Fruit fly (Drosophila melanogaster) whole organism, embryonic: ENCODE results near the gene ana1.

Source experiments
- CG10274 ChIP-seq: fragments of 200-800 bp; sonication (Bioruptor generic); optimal IDR thresholded peaks from 3 replicates; lab custom pipeline; 2017; ENCODE audit warnings: missing biosample characterization, mild to moderate bottlenecking, missing genetic modification characterization
- CG10543 ChIP-seq: fragments of 200-800 bp; sonication (Bioruptor generic); optimal IDR thresholded peaks from 3 replicates; lab custom pipeline; 2017; ENCODE audit warnings: missing biosample characterization, mild to moderate bottlenecking, missing genetic modification characterization, moderate library complexity
- CG10654 ChIP-seq: fragments of 200-800 bp; sonication (Bioruptor generic); optimal IDR thresholded peaks from 2 replicates; lab custom pipeline; 2016; ENCODE audit warnings: missing biosample characterization, missing genetic modification characterization
- CG12071 ChIP-seq: fragments of 200-800 bp; sonication (Bioruptor generic); optimal IDR thresholded peaks from 3 replicates; lab custom pipeline; 2018; ENCODE audit warnings: missing biosample characterization, mild to moderate bottlenecking, missing genetic modification characterization
- CG13424 ChIP-seq: fragments of 200-800 bp; sonication (Bioruptor generic); optimal IDR thresholded peaks from 2 replicates; lab custom pipeline; 2019; ENCODE audit warnings: missing biosample characterization, mild to moderate bottlenecking, missing genetic modification characterization, moderate library complexity
- CG13624 ChIP-seq: fragments of 200-800 bp; sonication (Bioruptor generic); optimal IDR thresholded peaks from 2 replicates; lab custom pipeline; 2016; ENCODE audit warnings: missing biosample characterization, missing genetic modification characterization
- CG14050 ChIP-seq: fragments of 200-800 bp; sonication (Bioruptor generic); IDR thresholded peaks from 3 replicates; pipeline ENCODE4 v1.3.6; 2022; ENCODE audit warnings: missing biosample characterization, missing genetic modification characterization
- CG14441 ChIP-seq: fragments of 200-800 bp; sonication (Bioruptor generic); IDR thresholded peaks from 2 replicates; pipeline ENCODE4 v1.3.6; 2022; ENCODE audit warnings: missing biosample characterization, missing genetic modification characterization
- CG1602 ChIP-seq: fragments of 200-800 bp; sonication (Bioruptor generic); optimal IDR thresholded peaks from 3 replicates; lab custom pipeline; 2016; ENCODE audit warnings: missing biosample characterization, missing genetic modification characterization
- CG17361 ChIP-seq: fragments of 200-800 bp; sonication (Bioruptor generic); IDR thresholded peaks from 3 replicates; pipeline ENCODE4 v1.3.6; 2022; ENCODE audit warnings: missing biosample characterization, missing genetic modification characterization
- CG17568 ChIP-seq: fragments of 200-800 bp; sonication (Bioruptor generic); optimal IDR thresholded peaks from 2 replicates; lab custom pipeline; 2018; ENCODE audit warnings: missing biosample characterization, mild to moderate bottlenecking, missing genetic modification characterization, moderate library complexity
- CG18599 ChIP-seq: fragments of 200-800 bp; sonication (Bioruptor generic); optimal IDR thresholded peaks from 3 replicates; lab custom pipeline; 2017; ENCODE audit warnings: missing biosample characterization, missing genetic modification characterization, mild to moderate bottlenecking, moderate library complexity, missing genetic modification reagents
- CG18619 ChIP-seq: fragments of 200-800 bp; sonication (Bioruptor generic); optimal IDR thresholded peaks from 3 replicates; lab custom pipeline; 2017; ENCODE audit warnings: missing biosample characterization, mild to moderate bottlenecking, missing genetic modification characterization
- CG2678 ChIP-seq: fragments of 200-800 bp; sonication (Bioruptor generic); optimal IDR thresholded peaks from 3 replicates; lab custom pipeline; 2019; ENCODE audit warnings: missing biosample characterization, mild to moderate bottlenecking, missing genetic modification characterization, moderate library complexity
- CG3726 ChIP-seq: fragments of 200-800 bp; sonication (Bioruptor generic); IDR thresholded peaks from 3 replicates; pipeline ENCODE4, ENCODE4 v1.3.6; 2022; ENCODE audit warnings: missing biosample characterization, missing genetic modification characterization
- CG7987 ChIP-seq: fragments of 200-800 bp; sonication (Bioruptor generic); optimal IDR thresholded peaks from 2 replicates; lab custom pipeline; 2018; ENCODE audit warnings: missing biosample characterization, mild to moderate bottlenecking, missing genetic modification characterization, moderate library complexity
- CG8281 ChIP-seq: fragments of 200-800 bp; sonication (Bioruptor generic); optimal IDR thresholded peaks from 2 replicates; lab custom pipeline; 2018; ENCODE audit warnings: missing biosample characterization, mild to moderate bottlenecking, missing genetic modification characterization, moderate library complexity
- CG8290 ChIP-seq, 3 experiments: fragments of 200-800 bp; sonication (Bioruptor generic); optimal IDR thresholded peaks; 2 replicates each; lab custom pipeline; 2016 to 2019; ENCODE audit warnings: missing biosample characterization in 3 of 3, missing genetic modification characterization in 3 of 3, mild to moderate bottlenecking in 2 of 3, moderate library complexity in 1 of 3
- D19B ChIP-seq: fragments of 200-800 bp; sonication (Bioruptor generic); optimal IDR thresholded peaks from 2 replicates; lab custom pipeline; 2017; ENCODE audit warnings: missing biosample characterization, mild to moderate bottlenecking, missing genetic modification characterization
- Dad ChIP-seq: fragments of 200-800 bp; sonication (Bioruptor generic); optimal IDR thresholded peaks from 3 replicates; lab custom pipeline; 2016; ENCODE audit warnings: missing biosample characterization, missing genetic modification characterization
- Dip2 ChIP-seq: fragments of 200-800 bp; sonication (Bioruptor generic); IDR thresholded peaks from 2 replicates; pipeline ENCODE4 v1.3.6; 2022; ENCODE audit warnings: missing biosample characterization, missing genetic modification characterization
- Fer3 ChIP-seq: fragments of 200-800 bp; sonication (Bioruptor generic); optimal IDR thresholded peaks from 2 replicates; lab custom pipeline; 2018; ENCODE audit warnings: missing biosample characterization, mild to moderate bottlenecking, missing genetic modification characterization, moderate library complexity
- GATAe ChIP-seq: fragments of 200-800 bp; sonication (Bioruptor generic); conservative IDR thresholded peaks from 2 replicates; pipeline ENCODE4 v1.3.6; 2022; ENCODE audit warnings: missing biosample characterization, missing genetic modification characterization
- Optix ChIP-seq: fragments of 200-800 bp; sonication (Bioruptor generic); IDR thresholded peaks from 3 replicates; pipeline ENCODE4 v1.3.6; 2022; ENCODE audit warnings: missing biosample characterization, missing genetic modification characterization
- Rx ChIP-seq: fragments of 200-800 bp; sonication (Bioruptor generic); IDR thresholded peaks from 2 replicates; pipeline ENCODE4 v1.3.6; 2022; ENCODE audit warnings: missing biosample characterization, missing genetic modification characterization
- Scr ChIP-seq: fragments of 200-800 bp; sonication (Bioruptor generic); IDR thresholded peaks from 2 replicates; pipeline ENCODE4 v1.3.6; 2022; ENCODE audit warnings: missing biosample characterization, missing genetic modification characterization; ENCODE audit not compliant: partially characterized antibody
- Trl ChIP-seq, 3 experiments: fragments of >200 bp in 2 of 3; fragments of 200-800 bp in 1 of 3; sonication (Bioruptor generic) in 1 of 3; optimal IDR thresholded peaks; 2 replicates in 1 of 3; 3 replicates in 2 of 3; lab custom pipeline; 2016 to 2017; ENCODE audit warnings: missing biosample characterization in 1 of 3, missing genetic modification characterization in 1 of 3
- Usf ChIP-seq: fragments of 200-800 bp; sonication (Bioruptor generic); optimal IDR thresholded peaks from 2 replicates; lab custom pipeline; 2017; ENCODE audit warnings: missing genotype, missing biosample characterization, missing genetic modification characterization
- bowl ChIP-seq: fragments of 200-800 bp; sonication (Bioruptor generic); IDR thresholded peaks from 2 replicates; pipeline ENCODE4 v1.3.6; 2022; ENCODE audit warnings: missing biosample characterization, missing genetic modification characterization
- btn ChIP-seq: fragments of 200-800 bp; sonication (Bioruptor generic); optimal IDR thresholded peaks from 2 replicates; lab custom pipeline; 2016; ENCODE audit warnings: missing biosample characterization, missing genetic modification characterization
- chinmo ChIP-seq: fragments of 200-800 bp; sonication (Bioruptor generic); IDR thresholded peaks from 4 replicates; pipeline ENCODE4 v1.3.6; 2022; ENCODE audit warnings: missing biosample characterization, missing genetic modification characterization; ENCODE audit not compliant: partially characterized antibody
- en ChIP-seq: fragments of 200-800 bp; sonication (Bioruptor generic); optimal IDR thresholded peaks from 2 replicates; lab custom pipeline; 2016; ENCODE audit warnings: missing biosample characterization, missing genetic modification characterization
- exex ChIP-seq: fragments of 200-800 bp; sonication (Bioruptor generic); optimal IDR thresholded peaks from 4 replicates; lab custom pipeline; 2018; ENCODE audit warnings: missing biosample characterization, mild to moderate bottlenecking, missing genetic modification characterization, moderate library complexity
- fd64A ChIP-seq: fragments of 200-800 bp; sonication (Bioruptor generic); optimal IDR thresholded peaks from 3 replicates; lab custom pipeline; 2018; ENCODE audit warnings: missing biosample characterization, mild to moderate bottlenecking, missing genetic modification characterization
- ham ChIP-seq: fragments of 200-800 bp; sonication (Bioruptor generic); IDR thresholded peaks from 2 replicates; pipeline ENCODE4 v1.3.6; 2022; ENCODE audit warnings: missing biosample characterization, missing genetic modification characterization
- kah ChIP-seq: fragments of 200-800 bp; sonication (Bioruptor generic); optimal IDR thresholded peaks from 2 replicates; lab custom pipeline; 2018; ENCODE audit warnings: missing biosample characterization, mild to moderate bottlenecking, missing genetic modification characterization
- ken ChIP-seq: fragments of 200-800 bp; sonication (Bioruptor generic); IDR thresholded peaks from 3 replicates; pipeline ENCODE4 v1.3.6; 2022; ENCODE audit warnings: missing biosample characterization, missing genetic modification characterization
- luna ChIP-seq: fragments of 200-800 bp; sonication (Bioruptor generic); optimal IDR thresholded peaks from 2 replicates; lab custom pipeline; 2016; ENCODE audit warnings: missing biosample characterization, missing genetic modification characterization
- maf-S ChIP-seq: fragments of 200-800 bp; sonication (Bioruptor generic); optimal IDR thresholded peaks from 2 replicates; lab custom pipeline; 2016; ENCODE audit warnings: missing biosample characterization, missing genetic modification characterization
- org-1 ChIP-seq: fragments of 200-800 bp; sonication (Bioruptor generic); optimal IDR thresholded peaks from 2 replicates; lab custom pipeline; 2017; ENCODE audit warnings: missing biosample characterization, missing genetic modification characterization
- pnt ChIP-seq: fragments of 200-800 bp; sonication (Bioruptor generic); optimal IDR thresholded peaks from 3 replicates; lab custom pipeline; 2016; ENCODE audit warnings: missing biosample characterization, missing genetic modification characterization
- rib ChIP-seq: fragments of 200-800 bp; sonication (Bioruptor generic); IDR thresholded peaks from 2 replicates; pipeline ENCODE4 v1.3.6; 2022; ENCODE audit warnings: missing biosample characterization, missing genetic modification characterization
- sd ChIP-seq: fragments of 200-800 bp; sonication (Bioruptor generic); optimal IDR thresholded peaks from 3 replicates; lab custom pipeline; 2018; ENCODE audit warnings: missing biosample characterization, mild to moderate bottlenecking, missing genetic modification characterization, moderate library complexity
- slp2 ChIP-seq: fragments of 200-800 bp; sonication (Bioruptor generic); optimal IDR thresholded peaks from 2 replicates; lab custom pipeline; 2016; ENCODE audit warnings: missing biosample characterization, missing genetic modification characterization
- tio ChIP-seq: fragments of 200-800 bp; sonication (Bioruptor generic); optimal IDR thresholded peaks from 2 replicates; lab custom pipeline; 2017; ENCODE audit warnings: missing biosample characterization, missing genetic modification characterization, inconsistent platforms
- trh ChIP-seq: fragments of 200-800 bp; sonication (Bioruptor generic); optimal IDR thresholded peaks from 2 replicates; lab custom pipeline; 2016; ENCODE audit warnings: missing biosample characterization, missing genetic modification characterization
- vnd ChIP-seq: fragments of 200-800 bp; sonication (Bioruptor generic); IDR thresholded peaks from 3 replicates; pipeline ENCODE4 v1.3.6; 2022; ENCODE audit warnings: missing biosample characterization, missing genetic modification characterization; ENCODE audit not compliant: partially characterized antibody
- vvl ChIP-seq: fragments of 200-800 bp; sonication (Bioruptor generic); IDR thresholded peaks from 2 replicates; pipeline ENCODE4 v1.3.6; 2022; ENCODE audit warnings: missing biosample characterization, missing genetic modification characterization
- wek ChIP-seq: fragments of 200-800 bp; sonication (Bioruptor generic); optimal IDR thresholded peaks from 3 replicates; lab custom pipeline; 2018; ENCODE audit warnings: missing biosample characterization, mild to moderate bottlenecking, missing genetic modification characterization, moderate library complexity

Gene ana1

dm6 chr3R:24568251-24568932 is 38.0 kb downstream of the ana1 start (continued):
- TF ChIP-seq CG12071 (GFP tag; lab: Kevin White, UChicago): no peak
- no peak for TF ChIP-seq Dad
- TF ChIP-seq slp2 (GFP tag; lab: Kevin White, UChicago): no peak
- no peak for TF ChIP-seq CG1602
- peak; percentile 39; the same call in 1 of the 2 replicates for TF ChIP-seq rib
- no peak for TF ChIP-seq CG13424 (tag; lab: Kevin White, UChicago)
- no peak for TF ChIP-seq CG14441 (GFP tag; lab: Robert Waterston, UW)
- TF ChIP-seq org-1: no peak
- TF ChIP-seq exex (tag; lab: Kevin White, UChicago): peak; percentile 53
- no peak for TF ChIP-seq Usf (GFP tag; lab: Kevin White, UChicago)
- TF ChIP-seq luna (GFP tag; lab: Kevin White, UChicago): no peak
- TF ChIP-seq btn (GFP tag; lab: Kevin White, UChicago): no peak
- TF ChIP-seq CG8281: no peak
- TF ChIP-seq Rx (GFP tag; lab: Robert Waterston, UW): no peak
- peak; percentile 89 for TF ChIP-seq CG7987
- TF ChIP-seq D19B: no peak
- no peak for TF ChIP-seq Scr (GFP tag; lab: Robert Waterston, UW)
- no peak for TF ChIP-seq CG17568
- no peak for TF ChIP-seq wek (GFP tag; lab: Kevin White, UChicago)
- TF ChIP-seq sd (tag; lab: Kevin White, UChicago): peak; percentile 32
- no peak for TF ChIP-seq CG10654 (GFP tag; lab: Kevin White, UChicago)
- no peak for TF ChIP-seq CG18619 (GFP tag; lab: Kevin White, UChicago)
- TF ChIP-seq Dip2 (GFP tag; lab: Robert Waterston, UW): no peak
- no peak for TF ChIP-seq pnt (GFP tag; lab: Kevin White, UChicago)
- TF ChIP-seq CG3726 (GFP tag; lab: Robert Waterston, UW): no peak
- TF ChIP-seq GATAe (GFP tag; lab: Robert Waterston, UW): peak; percentile 58
- 0 out of 4 replicates have a peak, but pooled peaks have one; percentile 46 for TF ChIP-seq chinmo (GFP tag; lab: Robert Waterston, UW)
- no peak for TF ChIP-seq kah (GFP tag; lab: Kevin White, UChicago)
- TF ChIP-seq Fer3 (tag; lab: Kevin White, UChicago): no peak
- TF ChIP-seq tio: no peak
- no peak for TF ChIP-seq maf-S (GFP tag; lab: Kevin White, UChicago)
- no peak for TF ChIP-seq CG17361 (GFP tag; lab: Robert Waterston, UW)
- TF ChIP-seq Optix (GFP tag; lab: Robert Waterston, UW): no peak
- TF ChIP-seq CG18599 (GFP tag; lab: Kevin White, UChicago): no peak
- no peak for TF ChIP-seq en
- no peak for TF ChIP-seq CG10274
- no peak for TF ChIP-seq CG14050
- no peak for TF ChIP-seq bowl (GFP tag; lab: Robert Waterston, UW)
- no peak for TF ChIP-seq vnd (GFP tag; lab: Robert Waterston, UW)
- TF ChIP-seq ham (GFP tag; lab: Robert Waterston, UW): peak; percentile 13; the same call in 1 of the 2 replicates
- TF ChIP-seq trh (GFP tag; lab: Kevin White, UChicago): no peak
- TF ChIP-seq fd64A: no peak
- no peak for TF ChIP-seq ken
- no peak for TF ChIP-seq vvl (GFP tag; lab: Robert Waterston, UW)
- TF ChIP-seq CG10543 (GFP tag; lab: Kevin White, UChicago): peak; percentile 18
- no peak for TF ChIP-seq CG2678 (tag; lab: Kevin White, UChicago)
- TF ChIP-seq CG13624 (GFP tag; lab: Kevin White, UChicago): peak; percentile 7
- no peak for TF ChIP-seq CG8290 (GFP tag; optimal IDR thresholded peaks at IDR 0.05; lab: Kevin White, UChicago)
- TF ChIP-seq CG8290 (tag; optimal IDR thresholded peaks at IDR 0.05; lab: Kevin White, UChicago): peak in 1 of 2 experiments; percentile 16
- no peak for TF ChIP-seq Trl (optimal IDR thresholded peaks at IDR 0.05; lab: Kevin White, UChicago)
- no peak for TF ChIP-seq Trl (GFP tag; optimal IDR thresholded peaks at IDR 0.05; lab: Kevin White, UChicago)
